Worm (Caenorhabditis elegans) whole organism, L2 larva: ENCODE data around the gene mig-23.

Experiments used
- egl-27 ChIP-seq: sonication (generic microtip); optimal IDR thresholded peaks from 3 replicates; lab custom pipeline; 2017; ENCODE audit warnings: missing biosample characterization, missing genetic modification reagents, missing genetic modification characterization
- nhr-237 ChIP-seq: fragments of 150-350 bp; optimal IDR thresholded peaks from 2 replicates; lab custom pipeline; 2014; ENCODE audit warnings: missing biosample characterization, missing genetic modification characterization

DNA sequence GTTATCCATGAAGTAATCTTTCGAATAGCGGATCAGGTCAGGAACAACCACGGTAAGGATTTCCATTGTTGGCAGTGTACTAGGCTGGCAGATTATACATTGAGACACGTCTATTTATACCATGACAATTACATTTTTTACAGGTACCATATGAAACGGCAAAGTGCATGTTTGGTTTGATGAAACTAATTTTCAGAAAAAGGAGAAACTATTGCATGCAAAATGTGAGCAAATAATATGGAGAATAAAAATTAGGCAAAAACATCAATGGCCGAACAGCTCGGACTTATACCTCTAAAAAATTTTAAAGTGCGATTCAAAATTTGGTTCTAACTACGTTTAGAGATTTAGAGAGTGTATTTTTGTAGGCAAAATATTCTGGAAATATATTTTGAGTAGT lies 44.1 kb upstream of the mig-23 start, which contains the start of gene F22F4.5:
- TF ChIP-seq nhr-237 (no peak), egl-27 (tag; lab: Kevin White, UChicago) (no peak)
